Fruit fly (Drosophila melanogaster): ENCODE data around the gene Sfp93F.
"Not testable (repeated sequence)": the region's sequence is repeated elsewhere in the genome, so short reads cannot be mapped to it uniquely, and the experiment has no call there.

Sfp93F gene

dm6 chr3R:21736196-21736595 is at the start of gene Sfp93F:
Gene Sfp93F, minus strand, starts transcription at chr3R:21736296.
- TF ChIP-seq CG7368, CG6808, CG32006 (GFP tag; optimal IDR thresholded peaks at IDR 0.05): not testable (repeated sequence)

- peak; percentile 49 for TF ChIP-seq CG6276 (GFP tag; optimal IDR thresholded peaks at IDR 0.05)
- peak; percentile 85 for TF ChIP-seq svp (GFP tag)
- no peak for TF ChIP-seq net (GFP tag; optimal IDR thresholded peaks at IDR 0.05)
- peak; percentile 45 for TF ChIP-seq dsx (GFP tag; optimal IDR thresholded peaks at IDR 0.05; ENCODE audit: poor library complexity, severe bottlenecking)
- no peak for TF ChIP-seq salr (GFP tag; optimal IDR thresholded peaks at IDR 0.05)
- TF ChIP-seq ss (GFP tag; optimal IDR thresholded peaks at IDR 0.05): peak in 1 of 2 experiments; percentile 4
- peak; percentile 8 for TF ChIP-seq CG3919 (GFP tag; optimal IDR thresholded peaks at IDR 0.05)
- TF ChIP-seq Eip78C (GFP tag): peak; percentile 48
These were observed 46.3 kb upstream of the Sfp93F start, which contains the start of gene tsl for dm6 chr3R:21782295-21782922. Gene tsl, minus strand, starts transcription at chr3R:21782536.

- TF ChIP-seq Hr4 (GFP tag; optimal IDR thresholded peaks at IDR 0.05) (peak; percentile 85), lz (GFP tag; optimal IDR thresholded peaks at IDR 0.05) (peak; percentile 89), Hr39 (GFP tag; optimal IDR thresholded peaks at IDR 0.05) (peak; percentile 93), OdsH (GFP tag; optimal IDR thresholded peaks at IDR 0.05) (peak; percentile 93), CG10631 (GFP tag; optimal IDR thresholded peaks at IDR 0.05) (peak; percentile 94), CG8319 (GFP tag; optimal IDR thresholded peaks at IDR 0.05) (peak; percentile 90), CG8119 (GFP tag; IDR thresholded peaks at IDR 0.05) (peak; percentile 87), svp (GFP tag) (peak; percentile 95), fd85E (GFP tag; optimal IDR thresholded peaks at IDR 0.05) (peak; percentile 79), CG6163 (GFP tag; IDR thresholded peaks at IDR 0.05) (peak; percentile 87), CG6792 (GFP tag; optimal IDR thresholded peaks at IDR 0.05) (peak; percentile 92), CG11294 (GFP tag; IDR thresholded peaks at IDR 0.05) (peak; percentile 74), CG31627 (GFP tag; optimal IDR thresholded peaks at IDR 0.05) (peak; percentile 93), CG9139 (GFP tag; optimal IDR thresholded peaks at IDR 0.05) (peak; percentile 82), Eip93F (GFP tag; optimal IDR thresholded peaks at IDR 0.05) (peak; percentile 29), Ets21C (GFP tag; optimal IDR thresholded peaks at IDR 0.05) (peak; percentile 83), eg (GFP tag; IDR thresholded peaks at IDR 0.05) (peak; percentile 80), fkh (GFP tag; optimal IDR thresholded peaks at IDR 0.05) (no peak), Eip75B (GFP tag; optimal IDR thresholded peaks at IDR 0.05) (peak; percentile 93), CG6854 (GFP tag; optimal IDR thresholded peaks at IDR 0.05) (peak; percentile 74), Ets96B (tag; optimal IDR thresholded peaks at IDR 0.05) (peak; percentile 95), CG11902 (GFP tag; optimal IDR thresholded peaks at IDR 0.05) (peak; percentile 87), pdm3 (GFP tag; optimal IDR thresholded peaks at IDR 0.05) (peak; percentile 91), ss (GFP tag; optimal IDR thresholded peaks at IDR 0.05) (peak; percentile 90 to 94), fd59A (GFP tag; optimal IDR thresholded peaks at IDR 0.05) (peak; percentile 93), Sox15 (GFP tag; optimal IDR thresholded peaks at IDR 0.05) (peak; percentile 88), CG16779 (tag; optimal IDR thresholded peaks at IDR 0.05) (peak; percentile 80), CG34406 (GFP tag; optimal IDR thresholded peaks at IDR 0.05) (peak; percentile 91), Met (GFP tag; optimal IDR thresholded peaks at IDR 0.05) (peak; percentile 92), Eip78C (GFP tag) (peak; percentile 99), CG6808 (GFP tag; optimal IDR thresholded peaks at IDR 0.05) (peak; percentile 93), CG6276 (GFP tag; optimal IDR thresholded peaks at IDR 0.05) (peak; percentile 74), Hr38 (GFP tag; optimal IDR thresholded peaks at IDR 0.05) (no peak), CG32006 (GFP tag; optimal IDR thresholded peaks at IDR 0.05) (peak; percentile 88), dac (GFP tag; optimal IDR thresholded peaks at IDR 0.05) (peak; percentile 38), achi (GFP tag; optimal IDR thresholded peaks at IDR 0.05) (peak; percentile 91), Sox14 (GFP tag; optimal IDR thresholded peaks at IDR 0.05) (peak; percentile 94), Blimp-1 (GFP tag; optimal IDR thresholded peaks at IDR 0.05) (peak; percentile 64), topi (GFP tag; optimal IDR thresholded peaks at IDR 0.05) (peak; percentile 93), esn (GFP tag; optimal IDR thresholded peaks at IDR 0.05) (peak; percentile 95), acj6 (GFP tag; optimal IDR thresholded peaks at IDR 0.05) (peak; percentile 95)
These were observed 45.4 kb upstream of the Sfp93F start for dm6 chr3R:21781448-21781847.
